Fruit fly (Drosophila melanogaster) whole organism, wandering third instar larva: Measurements from ENCODE around the gene NPF.
A peak's percentile ranks its signal among the peaks of the same experiment; 100 is the strongest.

ENCODE experiments used
- CG9705 ChIP-seq: fragments of 200-800 bp; sonication (Bioruptor generic); optimal IDR thresholded peaks from 2 replicates; lab custom pipeline; 2018; ENCODE audit warnings: missing biosample characterization, mild to moderate bottlenecking, missing genetic modification characterization
- Dfd ChIP-seq: fragments of >200 bp; optimal IDR thresholded peaks from 2 replicates; lab custom pipeline; 2017; ENCODE audit warnings: missing biosample characterization, missing genetic modification characterization
- Dif ChIP-seq: fragments of 200-275, 200-300 bp; sonication (Bioruptor generic); optimal IDR thresholded peaks from 2 replicates; lab custom pipeline; 2018; ENCODE audit warnings: missing biosample characterization, missing genetic modification characterization; ENCODE audit not compliant: partially characterized antibody
- GATAd ChIP-seq: sonication (Bioruptor generic); optimal IDR thresholded peaks from 2 replicates; lab custom pipeline; 2016; ENCODE audit warnings: missing biosample characterization, missing genetic modification characterization
- HLH106 ChIP-seq: fragments of 200-800 bp; optimal IDR thresholded peaks from 3 replicates; lab custom pipeline; 2019; ENCODE audit warnings: missing biosample characterization, mild to moderate bottlenecking, missing genetic modification characterization, moderate library complexity
- Hnf4 ChIP-seq: fragments of 200-800 bp; sonication (Bioruptor generic); optimal IDR thresholded peaks from 2 replicates; lab custom pipeline; 2016; ENCODE audit warnings: missing biosample characterization, mild to moderate bottlenecking, missing genetic modification characterization
- Hr83 ChIP-seq: fragments of 200-300 bp; sonication (Bioruptor generic); optimal IDR thresholded peaks from 2 replicates; lab custom pipeline; 2016; ENCODE audit warnings: missing biosample characterization, mild to moderate bottlenecking, missing genetic modification characterization, moderate library complexity; ENCODE audit not compliant: poor library complexity, severe bottlenecking
- Jra ChIP-seq: sonication (Bioruptor generic); optimal IDR thresholded peaks from 2 replicates; lab custom pipeline; 2016; ENCODE audit warnings: missing biosample characterization, missing genetic modification characterization
- Mio ChIP-seq: sonication (Bioruptor generic); optimal IDR thresholded peaks from 2 replicates; lab custom pipeline; 2016; ENCODE audit warnings: missing biosample characterization, missing genetic modification characterization
- Myc ChIP-seq: fragments of >200 bp; optimal IDR thresholded peaks from 2 replicates; lab custom pipeline; 2017
- N ChIP-seq: fragments of >200 bp; optimal IDR thresholded peaks from 2 replicates; lab custom pipeline; 2018; ENCODE audit warnings: missing biosample characterization, missing external identifiers, missing genetic modification characterization
- OdsH ChIP-seq: fragments of 200-800 bp; sonication (Bioruptor generic); optimal IDR thresholded peaks from 2 replicates; lab custom pipeline; 2016; ENCODE audit warnings: missing biosample characterization, mild to moderate bottlenecking, missing genetic modification characterization
- Rel ChIP-seq, 2 experiments: fragments of 200-800 bp; sonication (Bioruptor generic) in 1 of 2; optimal IDR thresholded peaks; 2 replicates in 1 of 2; 3 replicates in 1 of 2; lab custom pipeline; 2016 to 2019; ENCODE audit warnings: mild to moderate bottlenecking in 2 of 2, missing biosample characterization in 2 of 2, missing genetic modification characterization in 2 of 2, moderate library complexity in 1 of 2
- Sp1 ChIP-seq: fragments of 200-800 bp; sonication (Bioruptor generic); optimal IDR thresholded peaks from 3 replicates; lab custom pipeline; 2019; ENCODE audit warnings: missing biosample characterization, mild to moderate bottlenecking, missing genetic modification characterization, moderate library complexity
- Vsx2 ChIP-seq: fragments of 200-300, 225-300 bp; sonication (Bioruptor generic); optimal IDR thresholded peaks from 2 replicates; lab custom pipeline; 2018; ENCODE audit warnings: missing biosample characterization, missing genetic modification characterization; ENCODE audit not compliant: partially characterized antibody
- br ChIP-seq: fragments of 200-800 bp; sonication (Bioruptor generic); optimal IDR thresholded peaks from 2 replicates; lab custom pipeline; 2016; ENCODE audit warnings: missing biosample characterization, missing genetic modification characterization
- brk ChIP-seq: fragments of 200-800 bp; sonication (Bioruptor generic); optimal IDR thresholded peaks from 2 replicates; lab custom pipeline; 2016; ENCODE audit warnings: missing biosample characterization, mild to moderate bottlenecking, missing genetic modification characterization
- ey ChIP-seq: fragments of 200-800 bp; sonication (Bioruptor generic); optimal IDR thresholded peaks from 2 replicates; lab custom pipeline; 2016; ENCODE audit warnings: missing biosample characterization, missing genetic modification characterization
- foxo ChIP-seq, 2 experiments: fragments of 200-800 bp; sonication (Bioruptor generic); optimal IDR thresholded peaks; 2 replicates in 1 of 2; 3 replicates in 1 of 2; lab custom pipeline; 2016 to 2017; ENCODE audit warnings: missing biosample characterization in 2 of 2, missing genetic modification characterization in 2 of 2
- fru ChIP-seq: fragments of 200-800 bp; sonication (Bioruptor generic); optimal IDR thresholded peaks from 3 replicates; lab custom pipeline; 2016; ENCODE audit warnings: missing biosample characterization, mild to moderate bottlenecking, missing genetic modification characterization
- jim ChIP-seq: fragments of 175-275, 200-325 bp; sonication (Bioruptor generic); optimal IDR thresholded peaks from 2 replicates; lab custom pipeline; 2016; ENCODE audit warnings: missing biosample characterization, mild to moderate bottlenecking, missing genetic modification characterization
- pan ChIP-seq: fragments of >200 bp; optimal IDR thresholded peaks from 2 replicates; lab custom pipeline; 2017
- psq ChIP-seq: fragments of 200-800 bp; sonication (Bioruptor generic); optimal IDR thresholded peaks from 3 replicates; lab custom pipeline; 2017; ENCODE audit warnings: missing biosample characterization, mild to moderate bottlenecking, missing genetic modification characterization, moderate library complexity
- rgr ChIP-seq: fragments of 200-800 bp; sonication (Bioruptor generic); optimal IDR thresholded peaks from 3 replicates; lab custom pipeline; 2016; ENCODE audit warnings: missing biosample characterization, mild to moderate bottlenecking, missing genetic modification characterization
- sage ChIP-seq: fragments of 200-800 bp; sonication (Bioruptor generic); optimal IDR thresholded peaks from 2 replicates; lab custom pipeline; 2016; ENCODE audit warnings: missing biosample characterization, mild to moderate bottlenecking, missing genetic modification characterization
- sv ChIP-seq: fragments of 200-800 bp; sonication (Bioruptor generic); optimal IDR thresholded peaks from 3 replicates; lab custom pipeline; 2016; ENCODE audit warnings: missing biosample characterization, missing genetic modification characterization
- tai ChIP-seq: sonication (Bioruptor generic); optimal IDR thresholded peaks from 2 replicates; lab custom pipeline; 2016; ENCODE audit warnings: missing biosample characterization, missing genetic modification characterization
- usp ChIP-seq: fragments of >200 bp; optimal IDR thresholded peaks from 2 replicates; lab custom pipeline; 2017; ENCODE audit warnings: missing biosample characterization, missing genetic modification characterization
- woc ChIP-seq: sonication (Bioruptor generic); optimal IDR thresholded peaks from 2 replicates; lab custom pipeline; 2016; ENCODE audit warnings: missing biosample characterization, mild to moderate bottlenecking, missing genetic modification characterization

NPF gene

DNA sequence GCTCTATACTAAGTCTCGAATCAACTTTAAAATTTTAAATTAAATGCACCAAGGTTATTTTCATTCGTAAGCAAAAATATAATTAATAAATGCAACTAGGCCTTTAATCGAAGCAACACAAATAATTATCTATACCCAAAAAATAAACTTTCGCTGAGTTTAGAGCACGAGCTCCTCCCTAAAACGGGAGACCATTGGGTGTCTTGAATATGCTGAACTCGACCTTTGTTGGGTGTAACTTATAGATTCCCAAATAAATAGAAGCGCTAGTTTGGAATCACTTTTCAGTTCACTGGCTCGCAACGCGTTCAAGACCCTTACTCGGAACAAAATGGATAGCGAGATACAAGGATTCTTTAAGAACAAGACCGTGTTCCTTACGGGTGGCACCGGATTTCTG is 8.6 kb downstream of the NPF start, which contains the start of gene CG17560:
CG17560 (plus strand) TSS at position 301 of the 400 bp plus-strand sequence.
- TF ChIP-seq Vsx2 (GFP tag; lab: Kevin White, UChicago) (no peak), Hr83 (GFP tag; lab: Kevin White, UChicago) (no peak), N (GFP tag; lab: Kevin White, UChicago) (no peak), GATAd (GFP tag; lab: Kevin White, UChicago) (no peak), tai (GFP tag; lab: Kevin White, UChicago) (no peak), jim (GFP tag; lab: Kevin White, UChicago) (no peak), ey (GFP tag; lab: Kevin White, UChicago) (no peak), OdsH (no peak), pan (lab: Kevin White, UChicago) (no peak), Mio (GFP tag; lab: Kevin White, UChicago) (no peak), psq (GFP tag; lab: Kevin White, UChicago) (no peak), br (GFP tag; lab: Kevin White, UChicago) (no peak), CG9705 (GFP tag; lab: Kevin White, UChicago) (no peak), sv (no peak), Myc (lab: Kevin White, UChicago) (no peak), sage (no peak)
- TF ChIP-seq, all 38 proteins: peak for 0

DNA sequence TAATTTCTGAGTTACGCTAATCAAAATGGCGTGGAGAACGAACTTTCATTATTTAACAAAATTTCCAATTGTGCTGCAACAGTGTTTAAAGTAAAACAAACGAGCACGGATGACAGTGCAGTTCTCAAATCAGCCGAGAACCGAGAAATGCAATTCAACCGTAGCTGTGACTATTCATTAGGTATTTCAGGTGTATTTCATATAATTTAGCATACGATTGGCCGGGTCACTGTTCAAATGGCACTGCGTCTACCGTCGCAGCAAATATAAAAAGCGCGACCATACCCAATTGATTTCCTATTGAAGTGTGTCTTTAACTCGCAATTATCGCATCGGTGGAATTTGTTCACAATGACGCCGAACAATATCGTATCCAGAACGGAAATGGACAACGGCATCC is 11.5 kb downstream of the NPF start, which contains the start of gene CG14893:
CG14893 (plus strand) TSS at position 301 of the 400 bp plus-strand sequence.
- TF ChIP-seq pan (lab: Kevin White, UChicago) = no peak
- TF ChIP-seq Dfd (GFP tag; lab: Kevin White, UChicago) = no peak
- TF ChIP-seq fru (GFP tag; lab: Kevin White, UChicago) = no peak
- no peak for TF ChIP-seq Sp1
- TF ChIP-seq rgr (GFP tag; lab: Kevin White, UChicago) = no peak
- TF ChIP-seq usp (GFP tag; lab: Kevin White, UChicago) = no peak

DNA sequence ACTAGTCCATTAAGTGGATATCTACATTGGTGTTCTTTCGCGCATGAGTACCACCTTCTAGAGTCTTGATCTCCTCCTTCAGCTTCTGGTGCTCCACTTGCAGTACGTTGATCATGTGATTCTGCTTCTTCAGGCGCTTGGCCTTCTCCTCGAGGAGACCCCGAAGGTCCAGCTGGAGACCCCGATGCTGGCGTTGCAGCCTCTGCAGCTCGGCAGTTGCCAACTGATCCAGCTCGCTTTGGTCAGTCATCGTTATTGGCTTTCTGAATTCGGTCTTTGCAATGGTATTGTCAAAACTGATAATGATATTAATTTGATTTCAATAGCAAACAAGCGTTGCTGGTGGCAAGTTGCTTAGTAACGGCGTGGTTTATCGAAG is 15.3 kb downstream of the NPF start, which contains the start of gene Ccdc114:
Ccdc114 (minus strand) TSS at position 347 of the 379 bp plus-strand sequence.
- no peak for TF ChIP-seq fru (GFP tag; lab: Kevin White, UChicago)
- TF ChIP-seq ey (GFP tag; lab: Kevin White, UChicago) = no peak

DNA sequence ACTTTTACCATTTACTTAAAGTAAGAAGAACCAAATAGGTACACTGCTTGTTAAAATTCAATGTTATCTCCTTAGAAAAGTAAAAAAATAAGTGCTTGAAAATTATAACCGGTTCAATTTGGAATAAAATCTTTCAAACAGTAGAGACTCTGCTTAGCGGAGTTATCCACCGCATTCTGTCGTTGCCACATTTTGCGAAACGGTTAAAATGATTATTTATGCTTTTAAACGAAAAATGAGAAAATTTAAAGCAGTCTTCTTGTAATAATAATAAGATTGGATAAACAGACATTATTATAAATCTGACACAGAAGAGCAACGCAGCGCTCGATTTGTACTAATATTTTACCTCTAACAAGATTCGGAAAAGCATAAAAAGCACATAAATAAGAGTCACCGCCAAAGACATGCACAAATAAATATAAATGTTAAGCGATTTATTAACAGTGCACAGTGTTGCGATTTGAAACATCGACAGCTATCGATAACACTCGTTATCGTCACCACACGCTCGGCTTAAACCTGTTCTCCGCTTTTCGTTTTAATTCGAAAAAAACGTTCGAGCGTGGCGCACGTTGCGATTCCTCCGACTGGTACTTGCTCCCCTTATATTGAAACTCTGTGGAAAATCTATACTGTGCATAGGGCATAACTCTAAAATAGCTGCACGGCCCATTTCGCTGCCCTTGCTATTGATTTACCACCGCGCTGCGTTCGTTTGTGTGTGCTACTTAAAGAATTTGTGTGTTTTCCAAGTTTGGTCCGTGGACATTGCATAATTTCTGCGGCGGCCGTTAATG is 15.9 kb downstream of the NPF start, which contains the start of gene Fas1:
Fas1 (plus strand) TSS at position 489 of the 800 bp plus-strand sequence.
- TF ChIP-seq sv (peak; percentile 26), Myc (lab: Kevin White, UChicago) (peak; percentile 47), fru (GFP tag; lab: Kevin White, UChicago) (peak; percentile 56), Dif (GFP tag; lab: Kevin White, UChicago) (peak; percentile 6), brk (GFP tag; lab: Kevin White, UChicago) (no peak), Vsx2 (GFP tag; lab: Kevin White, UChicago) (peak; percentile 28), Jra (GFP tag; lab: Kevin White, UChicago) (no peak), woc (GFP tag; lab: Kevin White, UChicago) (peak; percentile 21), sage (peak; percentile 4)

DNA sequence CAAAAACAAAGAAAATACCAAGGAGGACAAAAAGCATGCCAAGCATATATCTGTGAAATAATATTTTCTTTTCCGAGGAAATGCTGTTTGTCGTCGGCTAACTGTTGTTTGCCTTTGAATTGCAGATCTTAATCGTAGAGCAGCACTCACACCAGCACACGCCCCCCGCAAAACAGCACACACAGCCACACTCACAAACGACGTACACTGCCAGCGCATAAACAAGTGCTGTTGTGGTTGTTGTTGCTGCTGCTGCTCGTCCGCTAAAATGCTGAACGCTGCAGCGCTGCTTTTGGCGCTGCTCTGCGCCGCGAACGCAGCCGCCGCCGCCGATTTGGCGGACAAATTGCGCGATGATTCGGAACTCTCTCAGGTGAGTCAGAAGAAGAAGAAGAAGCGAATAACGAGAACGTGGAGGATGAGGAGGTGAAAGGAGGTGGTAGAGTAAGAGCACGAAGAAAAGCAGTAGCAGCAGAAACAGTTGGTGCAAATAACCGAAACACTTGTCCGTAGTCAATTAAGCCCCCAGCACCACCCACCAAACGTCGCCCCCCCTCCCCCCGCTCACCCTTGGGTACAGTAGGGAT is 16.9 kb downstream of the NPF start:
- peak; percentile 76 for TF ChIP-seq Jra (GFP tag; lab: Kevin White, UChicago)
- TF ChIP-seq psq (GFP tag; lab: Kevin White, UChicago) = peak; percentile 67
- TF ChIP-seq Rel (GFP tag; optimal IDR thresholded peaks at IDR 0.05; lab: Kevin White, UChicago) = no peak
- TF ChIP-seq Rel (tag; optimal IDR thresholded peaks at IDR 0.05; lab: Kevin White, UChicago) = no peak

DNA sequence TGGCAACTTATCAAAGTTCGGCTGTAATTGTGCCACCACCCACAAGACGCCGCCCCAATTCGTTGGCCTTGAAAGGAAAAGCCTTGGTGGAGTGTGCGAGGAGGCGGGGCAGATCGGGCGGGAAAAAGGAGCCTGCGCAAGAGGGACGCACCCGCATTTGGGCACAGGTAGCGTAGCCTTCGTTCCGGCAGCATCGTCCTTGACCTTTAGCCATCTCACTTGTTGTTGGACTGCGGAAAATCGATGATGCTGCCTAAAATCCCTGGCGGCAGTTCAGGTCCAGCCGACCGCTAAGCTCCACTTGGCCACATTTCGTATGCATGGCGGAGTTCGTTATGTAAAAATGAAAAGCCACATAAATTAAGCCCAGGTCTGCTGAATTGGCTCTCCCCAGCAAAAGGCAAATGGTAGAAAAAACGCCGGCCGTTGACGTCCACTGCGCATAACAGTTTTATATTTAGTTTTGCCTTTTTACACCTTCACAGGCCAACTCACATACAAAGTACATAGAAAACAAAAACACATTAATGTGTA is 17.9 kb downstream of the NPF start:
- TF ChIP-seq Jra (GFP tag; lab: Kevin White, UChicago) (no peak), HLH106 (tag; lab: Kevin White, UChicago) (no peak), jim (GFP tag; lab: Kevin White, UChicago) (no peak), sv (no peak), pan (lab: Kevin White, UChicago) (no peak), fru (GFP tag; lab: Kevin White, UChicago) (no peak), foxo (GFP tag; optimal IDR thresholded peaks at IDR 0.05; lab: Kevin White, UChicago) (no peak), Hnf4 (no peak)
- TF ChIP-seq, all 38 proteins: peak for 0
